Fruit fly (Drosophila melanogaster) whole organism, larva: ENCODE data around the gene Sulf1.

ENCODE experiments used
- noc ChIP-seq: fragments of 200-800 bp; sonication (Bioruptor generic); optimal IDR thresholded peaks from 3 replicates; lab custom pipeline; 2019; ENCODE audit warnings: missing biosample characterization, mild to moderate bottlenecking, missing genetic modification characterization, moderate library complexity

Gene Sulf1

DNA sequence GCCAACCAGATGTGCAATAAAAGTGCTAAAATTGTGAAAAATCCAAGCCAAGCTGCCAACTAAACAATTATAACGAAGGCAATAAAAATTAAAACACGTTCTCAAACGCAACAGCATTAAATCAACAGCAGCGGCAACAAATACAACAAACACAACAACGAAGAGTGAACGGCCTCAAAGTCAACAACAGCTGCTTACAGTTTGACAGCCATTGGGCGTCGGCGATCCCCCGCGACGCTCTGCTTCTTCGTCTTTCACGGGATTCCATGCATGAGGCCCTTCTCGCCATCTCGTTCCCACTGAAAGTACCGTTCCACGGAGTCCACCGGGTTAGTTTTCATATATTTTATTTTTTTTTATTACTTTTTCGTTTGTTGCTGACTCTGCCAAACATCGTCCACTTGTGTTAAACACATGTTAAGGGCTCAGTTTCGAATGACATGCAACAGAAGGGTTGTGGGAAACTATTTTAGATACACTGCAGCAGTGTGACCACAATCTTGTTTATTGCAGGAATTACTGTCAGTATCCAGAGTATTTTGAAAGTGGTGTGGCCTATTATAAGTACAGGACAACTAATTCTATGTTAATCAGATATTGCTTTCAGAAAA lies 57.2 kb downstream of the Sulf1 start:
- no peak for TF ChIP-seq noc (tag; lab: Kevin White, UChicago)

DNA sequence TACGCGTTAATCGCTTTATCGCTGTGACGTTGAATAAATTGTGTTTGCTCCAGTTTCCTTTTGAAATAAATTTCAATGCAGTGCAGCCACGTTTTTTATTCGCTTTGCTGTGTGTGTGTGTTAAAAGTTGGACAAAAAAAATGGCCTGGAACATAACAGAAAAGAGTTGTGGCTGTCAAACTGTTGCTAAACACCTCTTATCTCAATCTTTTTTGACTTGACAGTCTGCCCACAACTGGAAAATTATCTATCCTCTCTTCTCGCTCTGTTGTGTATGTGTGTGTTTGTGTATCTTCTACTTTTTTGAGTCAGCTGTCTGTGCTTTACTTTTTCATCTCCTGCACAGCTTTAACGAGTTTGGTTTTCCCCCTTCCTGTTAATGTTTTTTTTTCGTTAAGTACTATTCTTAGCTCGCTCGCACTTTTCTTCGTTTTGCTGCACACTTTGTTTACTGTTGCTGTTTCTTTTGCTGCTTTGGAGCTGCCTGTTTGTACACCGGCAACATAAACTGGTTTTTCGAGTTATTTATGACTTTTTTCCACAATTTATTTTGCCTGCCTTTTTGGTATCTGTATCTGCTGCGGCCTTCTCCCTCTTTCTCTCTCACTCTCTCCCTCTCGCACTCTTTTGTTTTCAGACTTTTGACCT lies 58.2 kb downstream of the Sulf1 start:
- TF ChIP-seq noc (tag; lab: Kevin White, UChicago) = no peak

DNA sequence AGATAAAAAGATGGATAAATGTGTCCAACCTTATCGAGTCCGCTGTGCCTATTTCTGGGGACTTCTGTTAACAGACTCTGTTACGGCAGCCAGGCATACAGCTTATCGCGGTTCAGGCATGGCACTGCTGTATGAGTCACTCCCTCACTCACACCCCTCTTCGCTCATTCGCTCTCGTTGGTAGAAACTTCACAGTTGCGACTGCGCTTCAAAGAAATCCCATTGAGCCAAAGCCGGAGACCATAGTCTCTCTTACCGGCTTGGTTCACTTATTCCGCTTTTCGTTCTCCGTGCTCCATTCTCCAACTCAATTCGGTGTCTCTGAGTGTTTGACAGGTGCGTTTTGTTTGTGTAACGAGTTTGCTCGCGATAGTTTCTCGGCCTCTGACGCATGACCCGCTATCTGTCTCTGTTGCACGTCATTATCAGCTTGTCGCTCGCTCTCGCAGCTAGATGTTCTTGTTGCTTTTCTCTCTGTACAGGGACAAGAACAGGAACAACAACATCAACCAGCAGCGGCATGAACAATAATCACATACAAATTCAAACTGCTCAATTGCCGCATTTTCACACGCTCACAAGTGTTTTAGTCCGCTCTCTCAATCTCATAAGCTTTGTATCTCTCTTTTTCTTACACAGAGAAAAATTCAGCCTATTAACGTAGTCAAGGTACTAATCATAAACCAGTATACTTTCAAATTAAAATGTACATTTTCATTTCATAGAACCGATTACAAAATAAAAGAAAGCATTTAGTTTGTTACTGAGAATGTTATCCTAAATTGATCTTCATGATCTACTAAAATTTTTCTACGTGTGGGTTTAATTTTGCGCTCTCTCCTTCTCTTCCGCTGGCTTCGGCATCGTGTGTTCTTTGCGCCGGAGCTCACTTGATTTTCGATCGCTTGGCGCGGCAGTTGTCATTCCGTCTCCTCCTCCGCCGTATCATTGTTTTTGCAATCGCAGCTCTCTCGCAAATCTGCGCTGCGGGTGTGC lies 59.1 kb downstream of the Sulf1 start:
- peak; percentile 100 for TF ChIP-seq noc (tag; lab: Kevin White, UChicago)

DNA sequence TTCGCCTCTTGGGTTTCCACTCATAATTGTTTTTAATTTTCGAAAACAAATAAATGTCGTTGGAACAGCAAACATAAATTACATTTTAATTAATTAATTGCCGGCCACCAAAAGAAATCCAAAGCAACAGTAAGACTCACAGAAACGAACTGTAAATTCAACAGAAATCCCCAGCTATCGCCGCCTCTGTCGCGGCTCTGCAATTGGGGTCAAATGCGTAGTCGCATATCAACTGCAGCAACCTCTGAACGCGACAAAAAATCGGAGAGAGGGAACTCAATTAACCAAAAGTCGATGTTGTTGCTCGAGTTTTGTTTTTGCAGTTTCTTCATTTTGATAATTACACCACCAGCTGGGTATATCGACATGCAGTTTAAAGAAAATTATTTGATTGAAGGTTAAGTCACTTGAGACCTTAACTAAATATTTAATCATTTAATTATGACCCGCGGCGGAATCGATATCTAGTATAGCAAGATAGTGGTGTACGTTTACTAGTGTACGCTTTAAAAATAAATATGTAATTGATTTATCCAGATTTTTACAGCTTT lies 59.9 kb downstream of the Sulf1 start:
- TF ChIP-seq noc (tag; lab: Kevin White, UChicago) = no peak

DNA sequence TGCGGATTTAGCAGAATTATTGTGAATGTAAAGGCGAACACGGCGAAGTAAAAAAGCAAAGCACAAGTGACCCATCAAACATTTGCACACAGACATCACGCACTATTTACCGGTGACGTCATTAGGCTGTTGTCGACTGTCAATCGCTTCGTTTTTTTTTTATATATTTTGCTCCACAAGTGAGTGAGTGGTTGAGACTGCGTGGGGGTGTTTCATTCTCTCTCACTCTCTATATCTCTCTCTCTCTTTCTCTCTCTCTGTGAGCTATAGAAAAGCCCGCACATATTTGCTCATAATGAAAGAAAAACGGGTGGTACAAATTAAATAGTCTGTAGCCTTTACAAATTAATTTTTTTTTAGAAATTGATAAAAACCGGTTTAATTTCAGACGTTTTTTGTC lies 61.8 kb downstream of the Sulf1 start:
- TF ChIP-seq noc (tag; lab: Kevin White, UChicago) = no peak

DNA sequence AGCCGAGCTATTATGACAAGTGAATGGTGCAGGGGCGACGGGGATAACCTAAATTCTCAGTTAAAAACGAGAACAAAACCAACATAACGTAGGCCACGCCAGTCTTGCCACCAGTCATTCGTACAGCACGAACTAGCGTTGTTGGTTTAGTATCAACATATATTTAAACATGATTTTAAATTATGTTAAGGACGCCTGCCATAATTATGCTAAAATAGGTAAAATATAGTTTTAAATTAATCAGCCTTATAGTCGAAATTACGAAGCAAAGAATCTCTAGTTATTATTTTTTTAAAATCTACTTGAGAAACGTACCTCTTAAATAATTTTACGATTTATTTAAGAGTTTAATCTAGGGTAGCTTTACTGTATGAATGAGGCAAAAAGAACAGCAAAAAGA lies 62.4 kb downstream of the Sulf1 start:
- TF ChIP-seq noc (tag; lab: Kevin White, UChicago) = peak; percentile 27

DNA sequence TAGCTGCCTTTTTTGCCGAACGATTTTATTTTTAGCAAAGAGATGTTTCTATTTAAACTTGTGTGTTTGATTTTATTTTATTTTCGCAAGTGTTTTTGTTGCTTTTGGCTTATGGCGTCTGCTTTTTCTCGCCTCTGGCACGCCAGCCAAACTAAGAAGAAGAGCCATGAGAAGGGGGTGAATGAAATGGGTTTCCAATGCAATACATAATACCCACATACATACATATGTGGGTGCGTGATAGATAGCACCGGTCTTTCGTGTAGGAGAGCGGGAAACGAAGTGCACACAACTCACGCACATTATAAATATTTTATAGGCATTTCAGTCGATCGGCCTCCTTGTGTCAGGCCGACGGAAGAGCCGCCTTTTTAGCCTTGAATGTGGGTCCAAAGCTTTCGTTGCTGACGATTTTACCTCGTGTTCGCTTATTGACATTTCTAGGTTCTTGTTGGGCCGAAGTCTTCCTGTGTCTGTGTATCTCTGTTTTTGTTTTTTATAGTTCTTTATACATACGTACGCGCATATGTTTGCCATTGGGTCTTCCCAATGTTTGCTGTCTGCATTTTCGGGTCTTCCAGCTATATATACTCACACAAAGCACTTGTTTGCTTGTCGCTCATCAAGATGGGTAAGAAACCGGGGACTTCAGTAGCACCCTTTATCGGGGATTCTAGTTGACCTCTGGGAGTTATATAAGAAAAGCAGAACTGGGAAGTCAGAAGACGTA lies 63.3 kb downstream of the Sulf1 start:
- no peak for TF ChIP-seq noc (tag; lab: Kevin White, UChicago)

DNA sequence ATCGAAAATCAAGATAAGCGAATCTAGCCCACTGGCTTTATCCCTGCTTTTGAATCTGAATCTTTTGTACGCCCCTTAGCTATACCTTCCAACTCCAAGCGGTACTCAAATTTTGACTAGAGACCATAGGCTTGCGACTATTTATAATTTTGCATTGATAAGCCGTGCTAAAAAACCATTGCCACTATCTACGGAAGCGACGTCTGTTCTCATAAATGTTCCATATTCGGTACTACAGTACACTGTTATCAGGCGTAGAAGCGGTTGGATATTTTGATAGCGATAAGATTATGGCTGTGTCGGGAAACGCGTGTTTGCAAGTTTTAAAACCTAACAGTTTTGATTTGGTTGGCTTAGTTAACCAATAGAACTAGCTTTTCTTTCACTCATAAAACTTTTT lies 64.0 kb downstream of the Sulf1 start:
- TF ChIP-seq noc (tag; lab: Kevin White, UChicago) = peak; percentile 19

DNA sequence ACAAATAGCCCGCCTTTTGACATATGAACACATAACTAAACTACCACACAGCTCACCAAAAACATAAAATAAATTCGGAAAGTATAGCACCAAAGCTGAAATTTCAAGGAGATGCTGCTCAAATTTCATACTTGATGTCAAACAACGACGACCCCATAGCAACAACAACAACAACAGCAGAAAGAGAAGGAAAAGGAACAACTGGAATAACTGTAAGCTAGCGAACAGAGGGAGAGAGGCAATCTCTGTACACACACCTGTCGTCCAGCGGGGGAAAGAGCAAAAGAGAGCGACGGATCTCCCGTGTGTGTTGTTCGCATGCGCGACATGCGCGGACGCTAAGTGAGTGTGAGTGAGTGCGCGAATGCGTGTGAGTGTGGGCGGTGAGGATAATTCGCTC lies 64.8 kb downstream of the Sulf1 start:
- TF ChIP-seq noc (tag; lab: Kevin White, UChicago) = no peak

DNA sequence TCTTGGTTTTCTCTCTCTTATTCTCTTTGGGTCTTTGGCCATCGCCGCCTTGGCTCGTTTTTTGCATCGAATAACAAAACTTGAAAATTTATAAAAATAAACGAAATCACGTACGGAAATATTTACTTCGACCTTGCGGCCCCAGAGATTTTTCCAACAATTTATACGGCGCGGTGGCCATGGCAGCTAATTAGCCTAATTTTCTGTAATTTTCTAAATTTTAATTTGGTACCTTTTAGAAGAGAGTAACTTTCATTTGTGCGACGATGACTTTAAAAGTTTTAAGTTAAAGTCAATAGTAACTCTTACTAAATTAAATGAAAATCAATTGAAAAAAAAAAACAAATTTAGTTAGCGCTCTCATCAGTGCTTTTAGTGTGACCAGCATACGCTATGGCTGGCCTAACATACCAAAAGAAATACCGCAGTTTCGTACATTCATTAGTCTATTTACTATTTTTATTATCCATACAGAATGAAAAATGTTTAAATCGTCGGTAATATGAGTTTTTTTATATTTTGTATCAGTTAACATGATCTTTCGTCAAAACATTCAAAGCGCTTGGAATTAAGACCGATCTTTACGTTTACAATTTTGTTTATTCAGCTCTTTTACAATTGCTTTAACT lies 65.8 kb downstream of the Sulf1 start:
- TF ChIP-seq noc (tag; lab: Kevin White, UChicago) = no peak

DNA sequence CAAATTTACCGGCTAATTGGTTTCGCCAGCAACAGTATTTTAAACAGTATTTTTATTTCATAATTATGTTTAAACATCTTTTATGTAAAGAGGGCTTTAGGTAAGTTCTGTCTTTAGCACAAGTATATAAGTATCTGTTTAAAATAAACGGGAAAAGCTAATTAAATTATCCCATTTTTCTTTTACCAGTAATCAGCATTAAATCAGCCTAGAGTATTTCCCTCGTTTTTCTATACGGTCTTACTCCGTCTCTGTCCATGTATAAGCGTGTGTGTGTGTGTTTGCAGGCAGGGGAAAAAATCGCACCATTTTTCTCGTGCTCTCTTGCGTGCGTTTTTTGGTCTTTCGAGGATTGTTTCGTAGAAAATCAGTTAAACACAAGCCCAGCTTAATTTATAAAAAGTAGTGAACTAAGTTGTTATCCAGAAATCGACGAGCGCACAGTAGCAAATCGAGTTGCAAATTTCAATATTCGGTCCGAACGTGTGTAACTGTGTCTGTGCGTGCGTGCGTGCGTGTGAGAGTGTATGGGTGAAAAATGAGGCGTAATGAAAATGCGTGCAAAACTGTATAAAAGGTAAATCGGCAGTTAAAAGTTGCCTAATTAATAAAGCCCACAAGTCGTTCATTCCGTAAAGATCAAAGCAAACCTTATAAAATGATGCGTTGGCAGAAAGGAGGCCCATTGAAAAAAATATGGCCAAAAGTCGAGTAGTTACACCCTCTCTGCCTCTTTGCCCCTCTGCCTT lies 66.4 kb downstream of the Sulf1 start:
- TF ChIP-seq noc (tag; lab: Kevin White, UChicago) = no peak

DNA sequence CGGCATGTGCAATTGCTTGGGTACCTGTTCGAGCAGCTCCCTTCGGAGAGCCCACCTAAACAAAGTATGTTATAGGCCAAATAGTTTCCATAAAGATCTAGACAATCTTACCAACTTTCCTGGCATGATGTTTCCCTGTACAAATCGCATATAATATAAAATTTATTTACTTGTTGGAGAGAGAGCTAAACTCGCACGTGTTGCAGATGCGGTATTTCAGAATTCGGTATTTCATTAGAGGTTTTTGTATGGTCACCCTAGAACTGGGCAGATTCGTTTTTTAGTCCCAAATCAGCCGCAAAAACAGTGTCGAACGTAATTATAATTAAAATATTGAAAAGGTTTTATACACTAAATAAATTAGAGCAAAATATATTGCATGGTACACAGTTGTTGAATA lies 67.2 kb downstream of the Sulf1 start, which contains the start of the genes Mat89Ba and gish:
Mat89Ba (minus strand) TSS at position 231 of the 400 bp plus-strand sequence.
gish (plus strand) TSS at position 268 of the 400 bp plus-strand sequence.
- TF ChIP-seq noc (tag; lab: Kevin White, UChicago) = no peak

DNA sequence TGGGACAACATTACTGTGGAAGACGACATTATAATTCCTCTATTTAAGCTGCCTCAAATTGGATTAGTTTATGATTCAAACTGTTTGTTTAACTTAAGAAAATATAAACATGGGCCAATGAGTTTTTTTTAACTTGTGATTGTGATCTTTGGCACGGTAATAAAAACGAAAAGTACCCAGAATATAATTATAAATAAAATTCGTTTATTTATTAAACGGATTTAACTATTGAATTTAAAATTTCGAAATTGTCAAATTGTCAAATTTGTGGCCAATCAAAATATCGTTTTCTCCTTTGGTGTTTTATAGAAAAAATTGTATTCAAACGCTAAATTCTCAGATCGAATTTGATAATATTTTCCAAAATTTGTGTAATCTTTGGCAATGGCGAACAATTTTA lies 72.7 kb downstream of the Sulf1 start, which contains the start of gene Mst89B:
Mst89B (plus strand) TSS at position 301 of the 400 bp plus-strand sequence.
- no peak for TF ChIP-seq noc (tag; lab: Kevin White, UChicago)
